Worm (Caenorhabditis elegans) whole organism, late embryonic: ENCODE measurements around the gene F41F3.1.

Experiments used
- C08G9.2 ChIP-seq: sonication (generic microtip); optimal IDR thresholded peaks from 2 replicates; lab custom pipeline; 2016; ENCODE audit warnings: mild to moderate bottlenecking, missing genetic modification characterization, moderate library complexity, missing compliant biosample characterization
- C38D4.7 ChIP-seq: fragments of 200-800 bp; sonication (Bioruptor generic); optimal IDR thresholded peaks from 2 replicates; lab custom pipeline; 2018; ENCODE audit warnings: mild to moderate bottlenecking, missing genetic modification characterization, moderate library complexity, missing compliant biosample characterization
- K09A11.1 ChIP-seq: sonication (generic microtip); optimal IDR thresholded peaks from 2 replicates; lab custom pipeline; 2017; ENCODE audit warnings: antibody characterized with exemption, mild to moderate bottlenecking, missing genetic modification characterization, missing compliant biosample characterization; ENCODE audit not compliant: insufficient read depth
- Y22D7AL.16 ChIP-seq: sonication (generic microtip); optimal IDR thresholded peaks from 2 replicates; lab custom pipeline; 2016; ENCODE audit warnings: missing genetic modification characterization, missing compliant biosample characterization
- ama-1 ChIP-seq: fragments of 150-350 bp; optimal IDR thresholded peaks from 2 replicates; lab custom pipeline; 2014
- ceh-14 ChIP-seq: sonication (generic microtip); optimal IDR thresholded peaks from 2 replicates; lab custom pipeline; 2016; ENCODE audit warnings: missing genotype, missing genetic modification characterization, missing compliant biosample characterization
- ceh-19 ChIP-seq: fragments of 200-800 bp; sonication (Bioruptor generic); optimal IDR thresholded peaks from 2 replicates; lab custom pipeline; 2018; ENCODE audit warnings: mild to moderate bottlenecking, missing genetic modification characterization, missing compliant biosample characterization
- ceh-30 ChIP-seq: fragments of 150-350 bp; optimal IDR thresholded peaks from 2 replicates; lab custom pipeline; 2014; ENCODE audit warnings: missing biosample characterization, missing genetic modification characterization
- ceh-31 ChIP-seq: sonication (generic microtip); optimal IDR thresholded peaks from 2 replicates; lab custom pipeline; 2016; ENCODE audit warnings: missing genetic modification characterization, missing compliant biosample characterization
- ceh-34 ChIP-seq: sonication (generic microtip); optimal IDR thresholded peaks from 2 replicates; lab custom pipeline; 2016; ENCODE audit warnings: mild to moderate bottlenecking, missing genetic modification characterization, missing compliant biosample characterization
- ceh-45 ChIP-seq: fragments of 200-800 bp; sonication (Bioruptor generic); IDR thresholded peaks from 2 replicates; pipeline ENCODE4 v1.3.6; 2022; ENCODE audit warnings: missing genetic modification reagents, missing genetic modification characterization, missing compliant biosample characterization
- ceh-6 ChIP-seq: fragments of 200-800 bp; sonication (Bioruptor generic); optimal IDR thresholded peaks from 2 replicates; lab custom pipeline; 2018; ENCODE audit warnings: mild to moderate bottlenecking, missing genetic modification characterization, missing compliant biosample characterization
- ceh-9 ChIP-seq: sonication (generic microtip); optimal IDR thresholded peaks from 2 replicates; lab custom pipeline; 2016; ENCODE audit warnings: mild to moderate bottlenecking, missing genetic modification characterization, inconsistent platforms, missing compliant biosample characterization
- dve-1 ChIP-seq: sonication (generic microtip); optimal IDR thresholded peaks from 2 replicates; lab custom pipeline; 2017; ENCODE audit warnings: antibody characterized with exemption, mild to moderate bottlenecking, missing genetic modification characterization, missing compliant biosample characterization
- elt-2 ChIP-seq: sonication (generic microtip); optimal IDR thresholded peaks from 2 replicates; lab custom pipeline; 2016; ENCODE audit warnings: missing genetic modification reagents, missing genetic modification characterization, missing compliant biosample characterization
- elt-4 ChIP-seq: sonication (generic microtip); optimal IDR thresholded peaks from 2 replicates; lab custom pipeline; 2016; ENCODE audit warnings: missing genetic modification characterization, missing compliant biosample characterization
- fkh-6 ChIP-seq: sonication (generic microtip); optimal IDR thresholded peaks from 2 replicates; lab custom pipeline; 2016; ENCODE audit warnings: missing genetic modification characterization, missing compliant biosample characterization
- hlh-30 ChIP-seq: sonication (generic microtip); optimal IDR thresholded peaks from 2 replicates; lab custom pipeline; 2017; ENCODE audit warnings: antibody characterized with exemption, missing genetic modification characterization, missing compliant biosample characterization; ENCODE audit not compliant: insufficient read depth
- hlh-6 ChIP-seq: sonication (generic microtip); optimal IDR thresholded peaks from 2 replicates; lab custom pipeline; 2016; ENCODE audit warnings: missing genotype, missing genetic modification characterization, missing compliant biosample characterization
- lin-11 ChIP-seq: fragments of 200-800 bp; sonication (Bioruptor generic); optimal IDR thresholded peaks from 2 replicates; lab custom pipeline; 2018; ENCODE audit warnings: mild to moderate bottlenecking, missing genetic modification characterization, missing compliant biosample characterization
- mec-3 ChIP-seq: sonication (generic microtip); optimal IDR thresholded peaks from 2 replicates; lab custom pipeline; 2016; ENCODE audit warnings: borderline replicate concordance, missing genetic modification characterization, missing compliant biosample characterization
- nhr-11 ChIP-seq: fragments of 150-350 bp; optimal IDR thresholded peaks from 2 replicates; lab custom pipeline; 2014; ENCODE audit warnings: missing biosample characterization, missing genetic modification characterization
- npax-4 ChIP-seq: sonication (generic microtip); optimal IDR thresholded peaks from 2 replicates; lab custom pipeline; 2016; ENCODE audit warnings: missing genetic modification characterization, missing compliant biosample characterization
- pax-1 ChIP-seq: fragments of 150-350 bp; optimal IDR thresholded peaks from 2 replicates; lab custom pipeline; 2014; ENCODE audit warnings: missing biosample characterization, missing genetic modification characterization
- pha-4 ChIP-seq: fragments of 150-350 bp; optimal IDR thresholded peaks from 2 replicates; lab custom pipeline; 2018; ENCODE audit warnings: missing biosample characterization, missing genetic modification reagents, missing genetic modification characterization
- ref-2 ChIP-seq: sonication (generic microtip); optimal IDR thresholded peaks from 2 replicates; lab custom pipeline; 2016; ENCODE audit warnings: missing genetic modification characterization, missing compliant biosample characterization
- sox-4 ChIP-seq: sonication (generic microtip); optimal IDR thresholded peaks from 2 replicates; lab custom pipeline; 2017; ENCODE audit warnings: mild to moderate bottlenecking, missing genetic modification characterization, inconsistent platforms, missing compliant biosample characterization
- tbx-2 ChIP-seq: sonication (generic microtip); optimal IDR thresholded peaks from 2 replicates; lab custom pipeline; 2016; ENCODE audit warnings: missing genetic modification characterization, missing compliant biosample characterization
- ttx-3 ChIP-seq: sonication (generic microtip); optimal IDR thresholded peaks from 2 replicates; lab custom pipeline; 2016; ENCODE audit warnings: missing genetic modification reagents, missing genetic modification characterization, missing compliant biosample characterization
- unc-3 ChIP-seq, 2 experiments: fragments of 200-800 bp in 1 of 2; sonication (Bioruptor generic) in 1 of 2; sonication (generic microtip) in 1 of 2; conservative IDR thresholded peaks in 1 of 2; optimal IDR thresholded peaks in 1 of 2; 2 replicates each; pipeline versions ENCODE4 v1.3.6 to Lab custom; 2016 to 2022; ENCODE audit warnings: missing compliant biosample characterization in 2 of 2, missing genetic modification characterization in 2 of 2, missing genetic modification reagents in 1 of 2
- unc-55 ChIP-seq: sonication (generic microtip); optimal IDR thresholded peaks from 2 replicates; lab custom pipeline; 2017; ENCODE audit warnings: missing biosample characterization, missing genetic modification reagents, missing genetic modification characterization
- zip-5 ChIP-seq: sonication (generic microtip); optimal IDR thresholded peaks from 2 replicates; lab custom pipeline; 2016; ENCODE audit warnings: missing genetic modification characterization, missing compliant biosample characterization

F41F3.1 gene

ce11 chrV:4647857-4648256, 6.5 kb upstream of the F41F3.1 start, which contains the start of gene F41F3.3 (continued):
- peak; percentile 1 for TF ChIP-seq lin-11
- TF ChIP-seq zip-5 = no peak
- TF ChIP-seq ceh-30 (tag; lab: Kevin White, UChicago) = no peak
- TF ChIP-seq ceh-45 = 0 out of 2 replicates have a peak, but pooled peaks have one; percentile 29
- TF ChIP-seq ceh-14 (tag; lab: Kevin White, UChicago) = peak; percentile 29
- no peak for TF ChIP-seq ceh-19 (GFP tag; lab: Kevin White, UChicago)
- no peak for TF ChIP-seq npax-4 (tag; lab: Kevin White, UChicago)
- TF ChIP-seq Y22D7AL.16 (tag; lab: Kevin White, UChicago) = no peak

ce11 chrV:4648527-4648926, 5.8 kb upstream of the F41F3.1 start, which contains the start of gene F41F3.8:
Gene F41F3.8, plus strand, starts transcription at chrV:4648827.
- TF ChIP-seq ceh-30 (tag; lab: Kevin White, UChicago) (no peak), sox-4 (tag; lab: Kevin White, UChicago) (no peak), dve-1 (tag; lab: Kevin White, UChicago) (no peak), ama-1 (no peak), fkh-6 (tag; lab: Kevin White, UChicago) (no peak)
- TF ChIP-seq, all 69 proteins: peak for 0

- no peak for TF ChIP-seq hlh-30 (tag; lab: Kevin White, UChicago)
- TF ChIP-seq ceh-19 (GFP tag; lab: Kevin White, UChicago) = no peak
- no peak for TF ChIP-seq ceh-31 (tag; lab: Kevin White, UChicago)
- no peak for TF ChIP-seq ama-1
- TF ChIP-seq unc-55 (GFP tag; lab: Kevin White, UChicago) = no peak
- TF ChIP-seq ref-2 (tag; lab: Kevin White, UChicago) = no peak
- no peak for TF ChIP-seq pax-1 (tag; lab: Kevin White, UChicago)
- no peak for TF ChIP-seq npax-4 (tag; lab: Kevin White, UChicago)
- TF ChIP-seq pha-4 (tag; lab: Kevin White, UChicago) = no peak
Observed at ce11 chrV:4649649-4650384, 4.5 kb upstream of the F41F3.1 start.

ce11 chrV:4651480-4651879, 2.9 kb upstream of the F41F3.1 start:
- no peak for TF ChIP-seq ttx-3 (tag; lab: Kevin White, UChicago)
- TF ChIP-seq elt-2 (tag; lab: Kevin White, UChicago) = no peak
- TF ChIP-seq ceh-6 (GFP tag; lab: Kevin White, UChicago) = no peak
- no peak for TF ChIP-seq ceh-34 (tag; lab: Kevin White, UChicago)

- no peak for TF ChIP-seq ttx-3 (tag; lab: Kevin White, UChicago)
- peak; percentile 26 for TF ChIP-seq elt-4 (tag; lab: Kevin White, UChicago)
- peak; percentile 13 for TF ChIP-seq mec-3 (tag; lab: Kevin White, UChicago)
- TF ChIP-seq hlh-6 = no peak
Observed at ce11 chrV:4653093-4653492, 1.3 kb upstream of the F41F3.1 start.

- TF ChIP-seq C08G9.2 (tag; lab: Kevin White, UChicago) = no peak
- TF ChIP-seq, all 69 proteins: peak for 0
Observed at ce11 chrV:4655175-4655574, 820 bp downstream of the F41F3.1 start, which contains the start of gene F41F3.9. Gene F41F3.9, plus strand, starts transcription at chrV:4655475.

- TF ChIP-seq lin-11 (no peak), K09A11.1 (tag; lab: Kevin White, UChicago) (no peak), nhr-11 (tag; lab: Kevin White, UChicago) (no peak), Y22D7AL.16 (tag; lab: Kevin White, UChicago) (no peak), unc-3 (GFP tag; conservative IDR thresholded peaks at IDR 0.05; lab: Robert Waterston, UW) (no peak), unc-3 (tag; optimal IDR thresholded peaks at IDR 0.05; lab: Kevin White, UChicago) (no peak), C38D4.7 (no peak), tbx-2 (tag; lab: Kevin White, UChicago) (no peak), ceh-9 (tag; lab: Kevin White, UChicago) (no peak)
Observed at ce11 chrV:4662400-4662799, 8.0 kb downstream of the F41F3.1 start, which contains the start of gene srx-74. Gene srx-74, minus strand, starts transcription at chrV:4662500.
